Fruit fly (Drosophila melanogaster) whole organism, pupa: ENCODE measurements around the gene bora.

Experiments used
- CG10348 ChIP-seq: fragments of 200-800 bp; sonication (Bioruptor generic); IDR thresholded peaks from 2 replicates; pipeline ENCODE4 v1.3.6; 2022; ENCODE audit warnings: missing biosample characterization, missing genetic modification characterization
- CG12605 ChIP-seq: fragments of 200-800 bp; sonication (Bioruptor generic); IDR thresholded peaks from 2 replicates; pipeline ENCODE4 v1.3.6; 2022; ENCODE audit warnings: missing biosample characterization, missing genetic modification characterization
- CG13204 ChIP-seq: fragments of 200-800 bp; sonication (Bioruptor generic); optimal IDR thresholded peaks from 2 replicates; lab custom pipeline; 2018; ENCODE audit warnings: missing biosample characterization, mild to moderate bottlenecking, missing genetic modification characterization, moderate library complexity
- CG14655 ChIP-seq: fragments of 200-800 bp; sonication (Bioruptor generic); optimal IDR thresholded peaks from 3 replicates; lab custom pipeline; 2017; ENCODE audit warnings: mild to moderate bottlenecking, missing biosample characterization, missing genetic modification reagents, missing genetic modification characterization
- CG15710 ChIP-seq: fragments of 200-800 bp; sonication (Bioruptor generic); optimal IDR thresholded peaks from 2 replicates; lab custom pipeline; 2018; ENCODE audit warnings: missing biosample characterization, mild to moderate bottlenecking, missing genetic modification characterization, moderate library complexity
- CG17806 ChIP-seq: fragments of 200-800 bp; sonication (Bioruptor generic); optimal IDR thresholded peaks from 2 replicates; lab custom pipeline; 2018; ENCODE audit warnings: missing biosample characterization, mild to moderate bottlenecking, missing genetic modification characterization, moderate library complexity
- CG32121 ChIP-seq: fragments of 200-800 bp; sonication (Bioruptor generic); IDR thresholded peaks from 2 replicates; pipeline ENCODE4 v1.3.6; 2022; ENCODE audit warnings: missing biosample characterization, missing genetic modification characterization
- CG34367 ChIP-seq: fragments of 200-800 bp; sonication (Bioruptor generic); optimal IDR thresholded peaks from 2 replicates; lab custom pipeline; 2018; ENCODE audit warnings: missing biosample characterization, mild to moderate bottlenecking, missing genetic modification characterization
- CG4496 ChIP-seq: fragments of 200-800 bp; sonication (Bioruptor generic); IDR thresholded peaks from 3 replicates; pipeline ENCODE4 v1.3.6; 2022; ENCODE audit warnings: missing biosample characterization, missing genetic modification characterization
- CG8159 ChIP-seq: fragments of 200-800 bp; sonication (Bioruptor generic); optimal IDR thresholded peaks from 3 replicates; lab custom pipeline; 2018; ENCODE audit warnings: missing biosample characterization, mild to moderate bottlenecking, missing genetic modification characterization, moderate library complexity
- CG8301 ChIP-seq: fragments of 200-800 bp; sonication (Bioruptor generic); optimal IDR thresholded peaks from 2 replicates; lab custom pipeline; 2018; ENCODE audit warnings: missing biosample characterization, mild to moderate bottlenecking, missing genetic modification characterization
- CG9948 ChIP-seq: fragments of 200-800 bp; sonication (Bioruptor generic); optimal IDR thresholded peaks from 2 replicates; lab custom pipeline; 2018; ENCODE audit warnings: missing biosample characterization, mild to moderate bottlenecking, missing genetic modification characterization, moderate library complexity
- D1 ChIP-seq: fragments of 200-800 bp; sonication (Bioruptor generic); optimal IDR thresholded peaks from 2 replicates; lab custom pipeline; 2018; ENCODE audit warnings: missing biosample characterization, mild to moderate bottlenecking, missing genetic modification characterization, moderate library complexity
- EcR ChIP-seq: fragments of 200-800 bp; sonication (Bioruptor generic); optimal IDR thresholded peaks from 3 replicates; lab custom pipeline; 2019; ENCODE audit warnings: missing biosample characterization, missing genetic modification characterization, mild to moderate bottlenecking, moderate library complexity, missing genetic modification reagents
- Ets98B ChIP-seq: fragments of 200-800 bp; sonication (Bioruptor generic); IDR thresholded peaks from 2 replicates; pipeline ENCODE4 v1.3.6; 2022; ENCODE audit warnings: missing biosample characterization, missing genetic modification characterization
- Pif1A ChIP-seq: fragments of 200-800 bp; sonication (Bioruptor generic); optimal IDR thresholded peaks from 3 replicates; lab custom pipeline; 2016; ENCODE audit warnings: missing biosample characterization, missing genetic modification characterization
- Pif1B ChIP-seq: fragments of 200-800 bp; sonication (Bioruptor generic); optimal IDR thresholded peaks from 3 replicates; lab custom pipeline; 2016; ENCODE audit warnings: missing biosample characterization, missing genetic modification characterization
- Snoo ChIP-seq: fragments of 200-800 bp; sonication (Bioruptor generic); optimal IDR thresholded peaks from 3 replicates; lab custom pipeline; 2017; ENCODE audit warnings: missing biosample characterization, mild to moderate bottlenecking, missing genetic modification characterization, inconsistent platforms
- fd96Ca ChIP-seq: fragments of 200-800 bp; sonication (Bioruptor generic); IDR thresholded peaks from 3 replicates; pipeline ENCODE4 v1.3.6; 2022; ENCODE audit warnings: missing biosample characterization, missing genetic modification characterization
- gl ChIP-seq: fragments of 200-800 bp; sonication (Bioruptor generic); optimal IDR thresholded peaks from 2 replicates; lab custom pipeline; 2018; ENCODE audit warnings: missing biosample characterization, mild to moderate bottlenecking, missing genetic modification characterization
- rn ChIP-seq: fragments of 200-800 bp; sonication (Bioruptor generic); IDR thresholded peaks from 2 replicates; pipeline ENCODE4 v1.3.6; 2022; ENCODE audit warnings: missing biosample characterization, missing genetic modification characterization

The bora gene

DNA sequence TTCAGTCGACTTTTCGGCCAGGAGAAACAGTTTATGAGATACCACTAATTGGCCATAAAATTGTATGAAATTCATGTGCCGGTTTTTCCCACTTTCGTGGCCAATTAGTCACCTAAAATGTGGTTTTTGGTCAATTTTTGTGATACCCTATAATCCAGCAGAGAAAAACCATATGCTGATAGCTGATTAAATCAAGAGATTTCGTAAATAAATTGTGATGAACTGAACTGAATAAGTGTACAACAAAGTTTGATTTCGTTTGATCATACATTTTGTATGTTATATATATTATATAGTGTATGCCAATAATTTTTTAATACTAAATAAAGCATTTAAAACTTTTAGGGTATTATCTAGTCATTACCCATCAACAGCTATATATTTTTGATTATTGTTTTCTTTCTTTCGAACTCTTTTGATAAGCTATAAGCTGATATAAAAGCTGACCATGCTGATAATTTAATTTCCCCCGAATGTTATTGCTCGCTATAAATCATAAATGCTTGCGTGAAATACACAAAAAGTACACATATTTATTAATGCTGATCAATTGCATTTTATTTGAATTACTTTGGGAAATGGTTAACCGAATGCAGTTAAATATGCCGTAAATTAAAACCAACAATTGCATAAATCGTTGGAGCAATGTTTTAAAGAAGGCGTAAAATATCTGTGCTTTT is 12.4 kb downstream of the bora start:
- no peak for TF ChIP-seq CG12605 (GFP tag; lab: Robert Waterston, UW)
- no peak for TF ChIP-seq CG34367 (tag; lab: Kevin White, UChicago)
- no peak for TF ChIP-seq CG8159 (tag; lab: Kevin White, UChicago)
- TF ChIP-seq CG13204 (GFP tag; lab: Kevin White, UChicago): no peak
- TF ChIP-seq CG4496: no peak

DNA sequence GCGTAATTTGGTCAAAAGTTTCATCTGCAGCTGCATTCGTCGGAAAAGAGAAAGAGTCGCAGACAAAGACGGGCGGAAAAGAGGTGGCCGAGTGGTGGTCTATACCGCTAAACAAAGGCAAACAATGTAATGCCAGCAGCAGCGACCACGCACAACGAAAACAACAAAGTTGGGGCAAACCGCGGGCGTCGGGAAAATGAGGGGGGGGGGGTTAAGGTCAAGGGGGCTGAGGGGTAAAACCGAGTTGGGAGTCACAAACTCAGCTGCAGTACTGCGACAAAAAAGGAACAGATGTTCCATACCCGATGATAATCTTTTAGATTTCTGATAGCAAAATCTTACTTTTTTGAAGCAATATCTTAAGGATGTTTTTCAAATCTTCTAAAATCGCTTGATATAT is 14.3 kb downstream of the bora start:
- TF ChIP-seq CG15710 (tag; lab: Kevin White, UChicago) (no peak), Pif1B (no peak), EcR (no peak), CG12605 (GFP tag; lab: Robert Waterston, UW) (no peak), Ets98B (no peak), CG8159 (tag; lab: Kevin White, UChicago) (no peak), CG17806 (no peak), CG34367 (tag; lab: Kevin White, UChicago) (no peak), Pif1A (GFP tag; lab: Kevin White, UChicago) (no peak), CG10348 (no peak), D1 (tag; lab: Kevin White, UChicago) (no peak)

DNA sequence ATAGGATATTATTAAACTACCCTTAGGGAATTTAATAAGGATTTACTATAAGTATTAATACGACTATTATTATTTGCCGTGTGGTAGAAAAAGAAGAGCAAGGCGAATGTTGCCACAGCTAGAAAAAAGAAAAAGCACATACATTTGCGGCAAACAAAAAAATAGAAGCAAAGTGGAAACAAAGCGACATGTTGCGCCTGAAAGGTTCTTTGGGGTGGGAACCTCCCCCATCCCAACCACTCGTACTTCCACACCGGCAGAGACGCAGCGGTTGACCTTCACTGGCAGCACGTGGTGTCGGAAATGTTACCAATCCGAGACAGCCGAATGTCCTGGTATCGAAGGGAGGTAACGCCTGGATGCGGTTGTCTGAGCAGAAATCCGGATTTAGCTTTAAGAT is 14.9 kb downstream of the bora start:
- TF ChIP-seq D1 (tag; lab: Kevin White, UChicago) (no peak), Pif1A (GFP tag; lab: Kevin White, UChicago) (no peak), EcR (no peak), CG8159 (tag; lab: Kevin White, UChicago) (no peak), Pif1B (no peak), CG4496 (no peak), gl (tag; lab: Kevin White, UChicago) (no peak), CG15710 (tag; lab: Kevin White, UChicago) (no peak), Snoo (tag; lab: Kevin White, UChicago) (no peak), Ets98B (no peak), rn (GFP tag; lab: Robert Waterston, UW) (no peak), CG34367 (tag; lab: Kevin White, UChicago) (no peak), CG12605 (GFP tag; lab: Robert Waterston, UW) (no peak), fd96Ca (GFP tag; lab: Robert Waterston, UW) (no peak), CG32121 (no peak), CG10348 (no peak), CG8301 (no peak), CG14655 (GFP tag; lab: Kevin White, UChicago) (no peak), CG13204 (GFP tag; lab: Kevin White, UChicago) (no peak)

DNA sequence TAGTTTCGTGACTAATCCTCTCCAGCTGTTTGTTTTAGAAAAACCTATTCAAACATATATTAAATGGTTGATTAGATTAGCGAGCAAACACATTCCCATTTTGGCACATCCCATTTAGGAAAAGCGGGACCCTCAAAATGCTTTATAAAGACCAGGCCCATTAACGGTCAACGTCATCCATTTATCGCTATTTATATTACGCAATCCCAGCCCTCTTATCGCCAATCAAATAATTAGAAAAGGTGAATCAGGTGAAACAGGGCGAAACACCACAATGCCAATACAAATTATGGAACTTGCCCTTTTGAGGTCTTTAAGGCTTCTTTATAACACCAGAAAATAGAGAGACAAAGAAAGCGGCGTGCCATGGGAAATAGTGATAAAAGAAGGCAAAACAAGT is 15.6 kb downstream of the bora start:
- TF ChIP-seq CG12605 (GFP tag; lab: Robert Waterston, UW): no peak
- no peak for TF ChIP-seq Snoo (tag; lab: Kevin White, UChicago)
- no peak for TF ChIP-seq rn (GFP tag; lab: Robert Waterston, UW)
- no peak for TF ChIP-seq Pif1A (GFP tag; lab: Kevin White, UChicago)
- no peak for TF ChIP-seq Ets98B
- no peak for TF ChIP-seq CG4496
- TF ChIP-seq CG9948 (tag; lab: Kevin White, UChicago): no peak
- no peak for TF ChIP-seq D1 (tag; lab: Kevin White, UChicago)
- no peak for TF ChIP-seq CG10348
- no peak for TF ChIP-seq CG8301

DNA sequence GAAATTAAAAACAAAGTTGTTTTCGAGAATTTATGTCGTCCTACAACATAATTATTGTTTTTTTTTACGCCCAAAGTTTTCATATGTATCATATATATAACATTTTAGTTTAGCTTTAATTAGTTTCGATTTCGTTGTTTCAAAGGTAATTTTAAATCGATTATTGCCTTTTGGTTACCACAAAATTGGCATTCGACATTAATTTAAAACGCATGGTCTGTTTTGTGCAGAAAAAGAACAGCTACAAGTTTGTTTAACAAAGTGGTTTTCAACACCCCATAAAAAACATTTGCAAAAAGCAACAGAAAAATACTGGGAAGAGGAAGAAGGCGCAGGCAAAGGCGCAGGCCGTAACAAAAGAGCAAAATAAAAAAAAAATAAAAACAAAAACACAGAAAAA is 16.0 kb downstream of the bora start:
- peak; percentile 53 for TF ChIP-seq CG14655 (GFP tag; lab: Kevin White, UChicago)
- no peak for TF ChIP-seq CG9948 (tag; lab: Kevin White, UChicago)
- no peak for TF ChIP-seq CG34367 (tag; lab: Kevin White, UChicago)
- TF ChIP-seq CG4496: no peak
- TF ChIP-seq Snoo (tag; lab: Kevin White, UChicago): no peak
- no peak for TF ChIP-seq D1 (tag; lab: Kevin White, UChicago)
- no peak for TF ChIP-seq EcR
- TF ChIP-seq Ets98B: no peak
- TF ChIP-seq gl (tag; lab: Kevin White, UChicago): no peak
- TF ChIP-seq CG8301: peak; percentile 45
- peak; percentile 1 for TF ChIP-seq CG8159 (tag; lab: Kevin White, UChicago)
- no peak for TF ChIP-seq rn (GFP tag; lab: Robert Waterston, UW)
- no peak for TF ChIP-seq CG32121
- TF ChIP-seq CG10348: no peak
- no peak for TF ChIP-seq Pif1B
- TF ChIP-seq Pif1A (GFP tag; lab: Kevin White, UChicago): peak; percentile 13
- no peak for TF ChIP-seq CG12605 (GFP tag; lab: Robert Waterston, UW)
- TF ChIP-seq CG17806: no peak
- no peak for TF ChIP-seq CG13204 (GFP tag; lab: Kevin White, UChicago)
- no peak for TF ChIP-seq CG15710 (tag; lab: Kevin White, UChicago)
- no peak for TF ChIP-seq fd96Ca (GFP tag; lab: Robert Waterston, UW)

DNA sequence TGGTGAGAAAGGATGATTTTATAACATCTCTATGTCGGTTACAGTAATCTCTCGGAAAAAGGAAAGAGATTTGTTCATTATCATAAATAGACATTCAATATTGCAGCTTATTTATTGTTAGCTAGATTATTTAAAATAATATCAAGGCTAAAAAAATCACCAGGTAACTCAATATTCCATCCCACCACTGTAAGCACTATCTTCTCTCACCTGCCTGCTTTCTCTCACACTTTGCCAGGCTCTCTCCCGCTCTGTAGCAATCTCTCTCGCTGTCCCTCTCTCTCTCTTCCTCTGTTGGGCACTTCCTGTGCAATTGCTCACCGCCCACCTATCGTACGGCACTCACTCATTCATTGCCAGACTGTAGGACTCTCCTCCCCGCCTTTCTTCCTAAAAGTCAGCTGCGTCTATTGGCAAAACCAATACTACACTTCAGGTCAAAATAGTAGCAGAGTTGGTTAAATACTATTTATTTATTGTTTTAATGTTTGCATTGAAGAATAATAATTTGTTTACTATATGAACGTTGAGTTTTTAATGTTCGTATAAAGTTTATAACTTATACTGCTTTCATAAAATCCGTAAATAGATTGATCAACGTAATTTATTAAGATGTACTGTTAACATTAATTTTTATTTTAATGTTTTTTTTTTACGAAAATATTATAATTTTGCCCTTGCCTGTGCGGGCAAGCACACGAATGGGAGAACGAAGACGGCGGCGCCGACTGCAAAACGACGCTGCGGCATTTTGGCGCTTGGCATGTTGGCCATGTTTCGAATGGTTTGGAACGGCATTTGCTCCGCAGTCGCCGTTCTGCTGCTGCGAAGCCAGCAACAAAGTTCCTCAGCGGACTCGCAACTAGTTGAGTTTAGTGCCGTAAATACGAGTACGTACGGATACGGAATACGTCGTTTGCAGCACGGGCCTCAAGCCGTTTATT is 18.4 kb downstream of the bora start:
- TF ChIP-seq rn (GFP tag; lab: Robert Waterston, UW): peak; percentile 99
- TF ChIP-seq CG4496: peak; percentile 99
- peak; percentile 15 for TF ChIP-seq D1 (tag; lab: Kevin White, UChicago)
- no peak for TF ChIP-seq EcR
- peak; percentile 96 for TF ChIP-seq CG8301
- peak; percentile 99 for TF ChIP-seq CG32121
- TF ChIP-seq Pif1B: peak; percentile 82
- TF ChIP-seq CG34367 (tag; lab: Kevin White, UChicago): peak; percentile 87
- TF ChIP-seq CG9948 (tag; lab: Kevin White, UChicago): peak; percentile 90
- TF ChIP-seq Ets98B: peak; percentile 99
- TF ChIP-seq gl (tag; lab: Kevin White, UChicago): peak; percentile 61
- peak; percentile 81 for TF ChIP-seq CG15710 (tag; lab: Kevin White, UChicago)
- peak; percentile 96 for TF ChIP-seq CG14655 (GFP tag; lab: Kevin White, UChicago)
- peak; percentile 86 for TF ChIP-seq CG8159 (tag; lab: Kevin White, UChicago)
- TF ChIP-seq CG17806: peak; percentile 83
- TF ChIP-seq CG13204 (GFP tag; lab: Kevin White, UChicago): peak; percentile 45
- peak; percentile 87 for TF ChIP-seq Snoo (tag; lab: Kevin White, UChicago)
- TF ChIP-seq CG12605 (GFP tag; lab: Robert Waterston, UW): peak; percentile 98
- peak; percentile 84 for TF ChIP-seq Pif1A (GFP tag; lab: Kevin White, UChicago)
- peak; percentile 96 for TF ChIP-seq fd96Ca (GFP tag; lab: Robert Waterston, UW)
- TF ChIP-seq CG10348: peak; percentile 94
